Fruit fly (Drosophila melanogaster) whole organism: ENCODE results near the gene CG32453.
"Not testable (repeated sequence)": the region's sequence is repeated elsewhere in the genome, so short reads cannot be mapped to it uniquely, and the experiment has no call there.

ENCODE experiments used
- CG8478 ChIP-seq: fragments of >200 bp; optimal IDR thresholded peaks from 2 replicates; lab custom pipeline; 2018; ENCODE audit warnings: inconsistent platforms
- Dll ChIP-seq: fragments of >200 bp; optimal IDR thresholded peaks from 2 replicates; lab custom pipeline; 2017
- EcR ChIP-seq, 2 experiments: fragments of >200 bp; optimal IDR thresholded peaks; 2 replicates each; lab custom pipeline; 2017; ENCODE audit warnings: missing biosample characterization in 2 of 2, missing genetic modification characterization in 2 of 2, missing genetic modification reagents in 2 of 2
- pan ChIP-seq: fragments of >200 bp; optimal IDR thresholded peaks from 2 replicates; lab custom pipeline; 2017
- psq ChIP-seq: fragments of >200 bp; optimal IDR thresholded peaks from 2 replicates; lab custom pipeline; 2017
- usp ChIP-seq: fragments of >200 bp; optimal IDR thresholded peaks from 2 replicates; lab custom pipeline; 2017; ENCODE audit warnings: missing biosample characterization, missing genetic modification characterization, mixed read lengths

Gene CG32453

dm6 chr3L:22692428-22692827 is 4.6 kb upstream of the CG32453 start, which contains the start of gene CG14454:
CG14454 (minus strand) TSS chr3L:22692528.
- TF ChIP-seq CG8478; EcR (GFP tag; optimal IDR thresholded peaks at IDR 0.05; lab: Kevin White, UChicago); Dll: not testable (repeated sequence)

DNA sequence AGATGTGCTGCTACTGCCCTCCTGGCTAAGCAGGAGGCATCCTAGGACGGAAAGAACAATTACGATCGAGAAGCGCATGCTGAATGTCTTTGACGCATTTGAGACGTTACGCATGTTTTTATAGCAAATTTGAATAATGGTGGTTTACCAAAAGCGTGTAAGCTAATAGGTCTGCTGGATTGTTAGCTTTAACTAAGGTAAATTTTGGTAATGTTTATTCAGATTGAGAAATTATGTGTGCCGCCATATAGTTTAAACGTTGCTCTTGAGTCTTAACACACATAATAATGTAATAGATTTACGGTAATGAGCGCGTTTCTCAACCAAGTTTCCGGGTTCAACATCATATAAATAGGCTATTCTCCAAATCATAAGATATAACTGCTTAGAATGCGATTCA is 3.3 kb upstream of the CG32453 start, which contains the start of the genes CG12546 and CG14453:
CG12546 (minus strand) TSS at position 101 of the 400 bp plus-strand sequence.
CG14453 (plus strand) TSS at position 372 of the 400 bp plus-strand sequence.
- no peak for TF ChIP-seq Dll
- no peak for TF ChIP-seq usp (GFP tag; lab: Kevin White, UChicago)
- no peak for TF ChIP-seq EcR (GFP tag; optimal IDR thresholded peaks at IDR 0.05; lab: Kevin White, UChicago)
- TF ChIP-seq CG8478: no peak
- no peak for TF ChIP-seq pan (lab: Kevin White, UChicago)
- TF ChIP-seq psq (lab: Kevin White, UChicago): no peak

- TF ChIP-seq Dll (no peak), psq (lab: Kevin White, UChicago) (no peak), pan (lab: Kevin White, UChicago) (no peak), EcR (GFP tag; optimal IDR thresholded peaks at IDR 0.05; lab: Kevin White, UChicago) (no peak), usp (GFP tag; lab: Kevin White, UChicago) (no peak), CG8478 (no peak)
These were observed 1.4 kb upstream of the CG32453 start, which contains the start of gene CG14452 for dm6 chr3L:22695653-22696052. CG14452 (plus strand) TSS chr3L:22695953.

DNA sequence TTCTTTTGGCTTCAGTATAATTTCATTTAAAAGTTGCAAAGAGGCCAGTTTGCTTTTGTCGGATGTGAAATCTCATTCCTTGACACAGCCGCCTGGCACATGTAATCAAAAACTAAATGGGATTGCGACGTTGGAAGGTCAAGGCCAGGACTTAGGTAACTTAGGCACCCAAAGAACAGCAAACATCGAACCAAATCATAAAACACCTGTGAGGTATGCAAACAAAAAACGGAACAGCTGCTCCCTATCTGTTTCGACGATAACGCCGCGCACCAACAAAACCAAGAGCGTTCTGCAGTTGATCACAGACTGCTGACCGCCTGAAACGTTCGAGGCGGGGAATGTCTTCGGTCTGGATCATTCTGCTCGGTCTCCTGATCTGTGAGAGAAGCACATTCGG is 2.1 kb downstream of the CG32453 start, which contains the start of gene CG45116:
CG45116 (plus strand) TSS at position 301 of the 400 bp plus-strand sequence.
- TF ChIP-seq Dll (no peak), pan (lab: Kevin White, UChicago) (no peak), usp (GFP tag; lab: Kevin White, UChicago) (no peak)

dm6 chr3L:22711855-22712254 is 14.8 kb downstream of the CG32453 start, which contains the start of gene CG11370:
CG11370 (plus strand) TSS chr3L:22712155.
- TF ChIP-seq usp (GFP tag; lab: Kevin White, UChicago) (no peak), CG8478 (no peak)

DNA sequence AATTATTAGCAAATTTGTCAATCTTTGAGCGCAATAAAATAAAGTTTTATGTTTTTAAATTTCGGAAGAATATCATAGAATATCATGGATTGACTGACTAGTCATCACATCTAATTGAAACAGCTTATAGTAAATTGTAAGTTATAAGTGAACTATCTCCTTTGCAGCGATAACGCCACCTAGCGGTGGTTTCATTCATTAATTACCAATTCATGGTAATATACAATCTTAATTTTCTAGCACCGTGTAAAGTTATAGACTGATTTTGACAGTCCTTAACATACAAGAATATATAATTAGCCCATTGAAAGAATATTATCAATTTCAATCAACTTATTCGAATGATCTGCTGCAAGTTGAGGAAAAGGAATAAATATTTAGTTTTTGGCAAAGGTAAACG is 16.6 kb downstream of the CG32453 start:
- TF ChIP-seq psq (lab: Kevin White, UChicago): no peak
- TF ChIP-seq CG8478: no peak
- no peak for TF ChIP-seq Dll
- no peak for TF ChIP-seq pan (lab: Kevin White, UChicago)

dm6 chr3L:22717137-22717767 is 20.2 kb downstream of the CG32453 start, which contains the start of the genes ArfGAP3 and CG32452:
ArfGAP3 (minus strand) TSS chr3L:22717577.
CG32452 (plus strand) TSS chr3L:22717728.
- TF ChIP-seq EcR (GFP tag; optimal IDR thresholded peaks at IDR 0.05; lab: Kevin White, UChicago) (no peak), usp (GFP tag; lab: Kevin White, UChicago) (no peak), pan (lab: Kevin White, UChicago) (no peak)

DNA sequence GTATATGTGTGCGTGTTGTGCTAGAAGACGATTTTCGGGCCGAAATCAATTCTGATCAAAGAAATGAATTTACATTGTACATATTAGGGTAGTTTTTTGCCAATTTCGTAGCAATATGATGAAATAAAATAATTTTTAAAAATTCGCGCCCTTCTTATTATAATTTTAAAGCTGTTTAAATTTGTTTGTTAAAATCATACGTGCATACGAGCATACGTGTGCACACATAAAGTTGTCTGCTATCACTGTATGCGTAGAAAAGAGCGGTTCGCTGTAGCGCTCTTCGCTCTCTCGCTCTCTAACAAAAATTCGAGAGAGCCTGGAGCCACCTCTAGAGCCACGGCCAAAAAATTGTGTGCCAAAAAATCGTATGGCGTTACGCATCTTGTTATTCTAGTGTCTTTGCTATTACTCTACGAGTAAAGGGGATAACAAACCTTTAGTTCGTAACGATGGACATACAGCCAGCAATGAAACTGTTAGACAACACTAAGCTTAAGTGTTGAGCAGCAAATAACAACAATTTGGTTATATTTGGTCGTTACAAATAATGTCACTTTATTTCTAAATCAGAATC is 23.8 kb downstream of the CG32453 start, which contains the start of gene mael:
mael (plus strand) TSS at position 510 of the 577 bp plus-strand sequence.
- not testable (repeated sequence) for TF ChIP-seq psq (lab: Kevin White, UChicago); usp (GFP tag; lab: Kevin White, UChicago); pan (lab: Kevin White, UChicago)

DNA sequence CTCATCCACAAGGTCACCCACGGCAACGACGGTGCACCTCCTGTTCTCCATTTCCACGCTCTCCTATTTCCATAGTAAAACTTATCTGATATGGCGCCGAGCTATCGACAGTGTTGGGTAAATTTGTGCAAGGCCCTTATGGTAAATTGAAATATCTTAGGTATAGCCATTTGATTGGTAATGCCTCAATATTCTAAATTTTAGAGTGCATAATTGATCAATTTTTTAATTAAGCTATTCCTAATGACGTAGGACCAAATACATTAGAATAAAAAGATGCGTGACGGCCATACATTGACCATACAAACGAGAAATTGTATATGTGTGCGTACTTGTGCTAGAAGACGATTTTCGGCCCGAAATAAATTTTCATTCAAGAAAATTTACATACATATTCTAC is 25.0 kb downstream of the CG32453 start, which contains the start of gene CG14451:
CG14451 (minus strand) TSS at position 101 of the 400 bp plus-strand sequence.
- no peak for TF ChIP-seq psq (lab: Kevin White, UChicago)
- no peak for TF ChIP-seq EcR (GFP tag; optimal IDR thresholded peaks at IDR 0.05; lab: Kevin White, UChicago)
- TF ChIP-seq Dll: no peak
- no peak for TF ChIP-seq usp (GFP tag; lab: Kevin White, UChicago)
- no peak for TF ChIP-seq pan (lab: Kevin White, UChicago)
- no peak for TF ChIP-seq CG8478

dm6 chr3L:22724046-22724771 is 27.2 kb downstream of the CG32453 start:
- TF ChIP-seq usp (GFP tag; lab: Kevin White, UChicago) (no peak), EcR (GFP tag; optimal IDR thresholded peaks at IDR 0.05; lab: Kevin White, UChicago) (no peak)

DNA sequence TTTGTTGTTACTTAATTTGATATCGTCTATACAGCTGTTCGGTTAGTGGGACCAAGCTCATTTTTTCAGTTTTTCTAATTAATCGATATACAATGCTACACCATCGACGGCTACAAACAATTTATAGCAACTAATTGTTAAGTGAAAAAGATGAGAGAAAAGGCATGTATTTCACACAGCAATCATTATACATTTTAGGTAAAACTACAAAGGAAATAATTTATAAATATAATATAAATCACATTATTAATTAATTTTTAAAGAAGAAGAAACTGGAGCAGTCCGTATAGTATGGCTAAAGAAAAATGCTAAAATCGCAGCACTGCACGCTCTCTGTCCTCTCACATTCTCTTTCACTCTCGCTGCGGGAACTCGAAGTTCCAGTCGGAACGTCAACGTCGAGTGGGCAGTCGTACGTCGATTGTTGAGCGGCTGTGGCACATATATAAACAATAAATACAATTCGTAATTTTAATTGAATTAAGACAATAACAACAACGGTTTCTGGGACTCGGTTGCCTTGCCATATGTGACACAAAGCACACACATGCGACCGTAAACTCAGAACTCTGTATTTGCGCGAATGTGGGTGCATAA is 30.8 kb downstream of the CG32453 start, which contains the start of the genes CG14450 and CG11367:
CG14450 (minus strand) TSS at position 51 of the 597 bp plus-strand sequence.
CG11367 (plus strand) TSS at position 373 of the 597 bp plus-strand sequence.
- no peak for TF ChIP-seq usp (GFP tag; lab: Kevin White, UChicago)
- TF ChIP-seq Dll: no peak
- TF ChIP-seq EcR (GFP tag; optimal IDR thresholded peaks at IDR 0.05; lab: Kevin White, UChicago): no peak
- TF ChIP-seq pan (lab: Kevin White, UChicago): no peak
- TF ChIP-seq psq (lab: Kevin White, UChicago): no peak
- no peak for TF ChIP-seq CG8478

- TF ChIP-seq CG8478: no peak
- no peak for TF ChIP-seq psq (lab: Kevin White, UChicago)
- no peak for TF ChIP-seq pan (lab: Kevin White, UChicago)
- no peak for TF ChIP-seq EcR (GFP tag; optimal IDR thresholded peaks at IDR 0.05; lab: Kevin White, UChicago)
- no peak for TF ChIP-seq Dll
- no peak for TF ChIP-seq usp (GFP tag; lab: Kevin White, UChicago)
These were observed 32.4 kb downstream of the CG32453 start, which contains the start of gene CG32454 for dm6 chr3L:22729466-22729865. CG32454 (plus strand) TSS chr3L:22729766.
